Worm (Caenorhabditis elegans) whole organism, mixed stage, embryonic: ENCODE measurements around the gene enol-1.

Source experiments
- M03D4.4 ChIP-seq: sonication (generic microtip); optimal IDR thresholded peaks from 2 replicates; lab custom pipeline; 2017; ENCODE audit warnings: mild to moderate bottlenecking, missing genetic modification characterization, missing compliant biosample characterization
- bed-3 ChIP-seq: fragments of 200-800 bp; sonication (Bioruptor generic); optimal IDR thresholded peaks from 3 replicates; lab custom pipeline; 2018; ENCODE audit warnings: mild to moderate bottlenecking, missing genetic modification characterization, moderate library complexity, missing compliant biosample characterization
- ceh-39 ChIP-seq: fragments of 150-350 bp; optimal IDR thresholded peaks from 2 replicates; lab custom pipeline; 2014; ENCODE audit warnings: missing biosample characterization, missing genetic modification characterization
- ceh-43 ChIP-seq: fragments of 200-800 bp; sonication (Bioruptor generic); optimal IDR thresholded peaks from 2 replicates; lab custom pipeline; 2018; ENCODE audit warnings: mild to moderate bottlenecking, missing genetic modification characterization, moderate library complexity, missing compliant biosample characterization
- ceh-83 ChIP-seq: fragments of 200-800 bp; sonication (Bioruptor generic); optimal IDR thresholded peaks from 2 replicates; lab custom pipeline; 2018; ENCODE audit warnings: mild to moderate bottlenecking, missing genetic modification characterization, missing compliant biosample characterization
- ces-1 ChIP-seq: fragments of 150-350 bp; optimal IDR thresholded peaks from 2 replicates; lab custom pipeline; 2014; ENCODE audit warnings: missing biosample characterization, missing genetic modification reagents, missing genetic modification characterization
- cnd-1 ChIP-seq: fragments of 200-800 bp; sonication (Bioruptor generic); optimal IDR thresholded peaks from 2 replicates; lab custom pipeline; 2018; ENCODE audit warnings: mild to moderate bottlenecking, missing genetic modification characterization, missing compliant biosample characterization
- drap-1 ChIP-seq: fragments of 200-800 bp; sonication (Bioruptor generic); optimal IDR thresholded peaks from 3 replicates; lab custom pipeline; 2018; ENCODE audit warnings: mild to moderate bottlenecking, missing genetic modification characterization, missing compliant biosample characterization
- elt-1 ChIP-seq: sonication (generic microtip); optimal IDR thresholded peaks from 2 replicates; lab custom pipeline; 2017; ENCODE audit warnings: missing genetic modification characterization, mild to moderate bottlenecking, missing compliant biosample characterization, antibody characterized with exemption, moderate library complexity, borderline replicate concordance; ENCODE audit not compliant: insufficient read depth
- elt-3 ChIP-seq: fragments of 150-350 bp; optimal IDR thresholded peaks from 2 replicates; lab custom pipeline; 2014; ENCODE audit warnings: missing biosample characterization, missing genetic modification characterization
- flh-1 ChIP-seq: fragments of 200-800 bp; sonication (Bioruptor generic); optimal IDR thresholded peaks from 2 replicates; lab custom pipeline; 2018; ENCODE audit warnings: mild to moderate bottlenecking, missing genetic modification characterization, moderate library complexity, missing compliant biosample characterization
- hlh-1 ChIP-seq: fragments of 150-350 bp; optimal IDR thresholded peaks from 2 replicates; lab custom pipeline; 2014; ENCODE audit warnings: missing biosample characterization, missing genetic modification reagents, missing genetic modification characterization
- lin-13 ChIP-seq: fragments of 150-350 bp; optimal IDR thresholded peaks from 2 replicates; lab custom pipeline; 2014; ENCODE audit warnings: missing biosample characterization, missing genetic modification characterization
- lsy-2 ChIP-seq: fragments of 150-350 bp; optimal IDR thresholded peaks from 2 replicates; lab custom pipeline; 2014; ENCODE audit warnings: missing biosample characterization, missing genetic modification characterization
- mab-5 ChIP-seq: fragments of 150-350 bp; optimal IDR thresholded peaks from 2 replicates; lab custom pipeline; 2014; ENCODE audit warnings: missing biosample characterization, missing genetic modification characterization
- mep-1 ChIP-seq: fragments of 150-350 bp; optimal IDR thresholded peaks from 2 replicates; lab custom pipeline; 2017; ENCODE audit warnings: missing biosample characterization, missing genetic modification reagents, missing genetic modification characterization, inconsistent platforms
- mls-2 ChIP-seq: sonication (generic microtip); optimal IDR thresholded peaks from 2 replicates; lab custom pipeline; 2016; ENCODE audit warnings: mild to moderate bottlenecking, missing genetic modification characterization, moderate library complexity, missing compliant biosample characterization
- nhr-12 ChIP-seq: fragments of 150-350 bp; optimal IDR thresholded peaks from 2 replicates; lab custom pipeline; 2014; ENCODE audit warnings: missing biosample characterization, missing genetic modification characterization
- nhr-2 ChIP-seq: fragments of 150-350 bp; optimal IDR thresholded peaks from 2 replicates; lab custom pipeline; 2014; ENCODE audit warnings: missing biosample characterization, missing genetic modification characterization
- nhr-237 ChIP-seq: fragments of 150-350 bp; optimal IDR thresholded peaks from 2 replicates; lab custom pipeline; 2014; ENCODE audit warnings: missing biosample characterization, missing genetic modification characterization
- nhr-28 ChIP-seq: fragments of 150-350 bp; optimal IDR thresholded peaks from 2 replicates; lab custom pipeline; 2014; ENCODE audit warnings: missing biosample characterization, missing genetic modification characterization
- nhr-76 ChIP-seq: sonication (generic microtip); optimal IDR thresholded peaks from 2 replicates; lab custom pipeline; 2017; ENCODE audit warnings: missing biosample characterization, missing genetic modification characterization
- pha-4 ChIP-seq: fragments of 150-350 bp; optimal IDR thresholded peaks from 2 replicates; lab custom pipeline; 2018; ENCODE audit warnings: missing biosample characterization, missing genetic modification reagents, missing genetic modification characterization
- snpc-4 ChIP-seq: fragments of 150-350 bp; optimal IDR thresholded peaks from 2 replicates; lab custom pipeline; 2014; ENCODE audit warnings: missing biosample characterization, missing genetic modification characterization
- sptf-1 ChIP-seq: sonication (generic microtip); optimal IDR thresholded peaks from 2 replicates; lab custom pipeline; 2017; ENCODE audit warnings: mild to moderate bottlenecking, missing genetic modification characterization, moderate library complexity, missing compliant biosample characterization
- unc-120 ChIP-seq: sonication (generic microtip); optimal IDR thresholded peaks from 2 replicates; lab custom pipeline; 2017; ENCODE audit warnings: missing genetic modification characterization, missing compliant biosample characterization; ENCODE audit not compliant: poor library complexity, severe bottlenecking
- unc-39 ChIP-seq: fragments of 150-350 bp; optimal IDR thresholded peaks from 2 replicates; lab custom pipeline; 2014; ENCODE audit warnings: missing biosample characterization, missing genetic modification characterization
- unc-62 ChIP-seq: fragments of 150-350 bp; optimal IDR thresholded peaks from 2 replicates; lab custom pipeline; 2014; ENCODE audit warnings: missing biosample characterization, missing genetic modification reagents, missing genetic modification characterization
- zip-8 ChIP-seq: fragments of 150-350 bp; optimal IDR thresholded peaks from 2 replicates; lab custom pipeline; 2014; ENCODE audit warnings: missing biosample characterization, missing genetic modification characterization
- ztf-11 ChIP-seq: fragments of 150-350 bp; optimal IDR thresholded peaks from 2 replicates; lab custom pipeline; 2014; ENCODE audit warnings: missing biosample characterization, missing genetic modification characterization

enol-1 gene

ce11 chrII:8960414-8960813 lies 29.6 kb downstream of the enol-1 start, which contains the start of gene cal-2:
TSS of gene cal-2 (plus strand) at chrII:8960714.
- TF ChIP-seq lin-13 (tag; lab: Kevin White, UChicago) (no peak), mep-1 (tag; lab: Kevin White, UChicago) (no peak), mab-5 (tag; lab: Kevin White, UChicago) (no peak), ces-1 (GFP tag; lab: Kevin White, UChicago) (no peak), cnd-1 (tag; lab: Kevin White, UChicago) (no peak), snpc-4 (no peak), unc-39 (no peak), zip-8 (no peak)
- TF ChIP-seq, all 35 proteins: peak for 0

ce11 chrII:8961450-8961849 lies 30.7 kb downstream of the enol-1 start:
- no peak for TF ChIP-seq M03D4.4
- peak; percentile 87 for TF ChIP-seq unc-62 (GFP tag; lab: Kevin White, UChicago)

ce11 chrII:8962206-8962605 lies 31.4 kb downstream of the enol-1 start:
- peak; percentile 29 for TF ChIP-seq unc-120 (tag; lab: Kevin White, UChicago)
- peak; percentile 53 for TF ChIP-seq hlh-1 (tag; lab: Kevin White, UChicago)
- no peak for TF ChIP-seq elt-3
- no peak for TF ChIP-seq bed-3 (GFP tag; lab: Kevin White, UChicago)

ce11 chrII:8964049-8964448 lies 33.3 kb downstream of the enol-1 start, which contains the start of gene sftd-3:
TSS of gene sftd-3 (minus strand) at chrII:8964149.
- TF ChIP-seq unc-62 (GFP tag; lab: Kevin White, UChicago), result no peak
- TF ChIP-seq unc-120 (tag; lab: Kevin White, UChicago), result no peak
- TF ChIP-seq snpc-4, result no peak
- no peak for TF ChIP-seq ces-1 (GFP tag; lab: Kevin White, UChicago)
- no peak for TF ChIP-seq nhr-28 (tag; lab: Kevin White, UChicago)
- no peak for TF ChIP-seq unc-39
- TF ChIP-seq M03D4.4, result no peak
- TF ChIP-seq ceh-83, result no peak
- no peak for TF ChIP-seq nhr-237 (tag; lab: Kevin White, UChicago)
- no peak for TF ChIP-seq mab-5 (tag; lab: Kevin White, UChicago)
- TF ChIP-seq sptf-1 (tag; lab: Kevin White, UChicago), result no peak
- TF ChIP-seq nhr-76, result no peak
- no peak for TF ChIP-seq mls-2 (tag; lab: Kevin White, UChicago)
- TF ChIP-seq elt-1, result no peak
- TF ChIP-seq cnd-1 (tag; lab: Kevin White, UChicago), result no peak
- no peak for TF ChIP-seq lsy-2 (tag; lab: Kevin White, UChicago)
- no peak for TF ChIP-seq elt-3
- TF ChIP-seq ztf-11, result no peak

ce11 chrII:8964835-8965234 lies 34.0 kb downstream of the enol-1 start, which contains the start of the genes ndub-3 and C18E9.2:
TSS of gene ndub-3 (minus strand) at chrII:8964890.
TSS of gene C18E9.2 (plus strand) at chrII:8965006.
- TF ChIP-seq ceh-83 (no peak), hlh-1 (tag; lab: Kevin White, UChicago) (peak; percentile 54), nhr-237 (tag; lab: Kevin White, UChicago) (peak; percentile 11), mep-1 (tag; lab: Kevin White, UChicago) (peak; percentile 72), elt-3 (no peak), flh-1 (GFP tag; lab: Kevin White, UChicago) (no peak), ceh-43 (GFP tag; lab: Kevin White, UChicago) (no peak), ceh-39 (tag; lab: Kevin White, UChicago) (no peak), nhr-12 (tag; lab: Kevin White, UChicago) (no peak), nhr-2 (no peak), sptf-1 (tag; lab: Kevin White, UChicago) (no peak), ces-1 (GFP tag; lab: Kevin White, UChicago) (peak; percentile 5), nhr-76 (no peak)
- TF ChIP-seq, all 35 proteins: peak for 4

- TF ChIP-seq M03D4.4 (peak; percentile 55), nhr-28 (tag; lab: Kevin White, UChicago) (no peak), flh-1 (GFP tag; lab: Kevin White, UChicago) (no peak), pha-4 (tag; lab: Kevin White, UChicago) (peak; percentile 30), nhr-237 (tag; lab: Kevin White, UChicago) (peak; percentile 55), lsy-2 (tag; lab: Kevin White, UChicago) (peak; percentile 77), elt-1 (no peak), unc-120 (tag; lab: Kevin White, UChicago) (peak; percentile 63), drap-1 (GFP tag; lab: Kevin White, UChicago) (peak; percentile 8), cnd-1 (tag; lab: Kevin White, UChicago) (peak; percentile 11), lin-13 (tag; lab: Kevin White, UChicago) (peak; percentile 69), sptf-1 (tag; lab: Kevin White, UChicago) (peak; percentile 16), ces-1 (GFP tag; lab: Kevin White, UChicago) (peak; percentile 65), zip-8 (no peak), mls-2 (tag; lab: Kevin White, UChicago) (peak; percentile 38), nhr-12 (tag; lab: Kevin White, UChicago) (no peak), mep-1 (tag; lab: Kevin White, UChicago) (peak; percentile 63)
These were observed 38.7 kb downstream of the enol-1 start, which contains the start of the genes szy-20 and C18E9.5 for ce11 chrII:8969251-8970183. TSS of gene szy-20 (minus strand) at chrII:8969333. TSS of gene C18E9.5 (plus strand) at chrII:8969980.
